Worm (Caenorhabditis elegans): Measurements from ENCODE around the gene C50D2.2.

Gene C50D2.2

DNA sequence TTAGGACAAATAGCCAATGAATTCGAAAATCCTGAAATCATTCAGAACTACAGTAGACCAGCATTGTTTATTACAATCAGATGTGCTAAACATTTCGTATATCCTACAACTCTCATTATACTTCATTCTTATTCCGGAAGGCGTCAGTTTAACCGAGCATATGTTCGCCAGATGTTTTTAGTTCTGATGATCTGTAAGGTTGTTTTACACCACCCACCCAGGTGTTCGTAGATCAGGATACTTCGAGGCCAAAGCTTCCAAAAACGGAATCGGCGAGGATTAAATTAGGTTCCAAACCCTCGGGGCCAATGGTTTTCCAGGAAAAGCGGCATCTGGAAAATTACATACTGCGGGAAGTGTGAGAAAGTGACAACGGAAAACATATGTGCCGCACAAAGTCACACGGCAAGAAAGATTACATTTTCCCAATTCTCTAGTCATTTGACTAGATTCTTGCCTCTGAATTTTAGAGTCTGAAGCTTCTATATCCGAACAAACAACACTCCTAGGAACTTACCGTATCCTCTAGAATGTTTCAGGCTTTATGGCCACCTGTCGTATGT lies 51.7 kb downstream of the C50D2.2 start:
- TF ChIP-seq nhr-11 (tag; optimal IDR thresholded peaks at IDR 0.05) (peak; percentile 54), ZK546.5 (tag; optimal IDR thresholded peaks at IDR 0.05) (no peak)
